Worm (Caenorhabditis elegans) whole organism, L1 larva: ENCODE data around the gene srh-116.

Source experiments
- C34B4.2 ChIP-seq: sonication (generic microtip); optimal IDR thresholded peaks from 2 replicates; lab custom pipeline; 2017; ENCODE audit warnings: mild to moderate bottlenecking, missing genetic modification characterization, missing compliant biosample characterization
- ceh-82 ChIP-seq, 3 experiments: fragments of 150-350 bp in 1 of 3; sonication (generic microtip) in 2 of 3; optimal IDR thresholded peaks; 2 replicates each; lab custom pipeline; 2014 to 2017; ENCODE audit warnings: missing biosample characterization in 3 of 3, missing genetic modification characterization in 3 of 3
- mdl-1 ChIP-seq, 2 experiments: fragments of 150-350 bp; optimal IDR thresholded peaks; 2 replicates each; lab custom pipeline; 2014 to 2017; ENCODE audit warnings: missing biosample characterization in 2 of 2, missing genetic modification characterization in 2 of 2, inconsistent platforms in 1 of 2
- nhr-11 ChIP-seq: fragments of 150-350 bp; optimal IDR thresholded peaks from 2 replicates; lab custom pipeline; 2014; ENCODE audit warnings: missing biosample characterization, missing genetic modification characterization
- nhr-28 ChIP-seq: fragments of 150-350 bp; optimal IDR thresholded peaks from 2 replicates; lab custom pipeline; 2014; ENCODE audit warnings: missing biosample characterization, missing genetic modification characterization
- nhr-85 ChIP-seq: sonication (generic microtip); peaks from one replicate; lab custom pipeline; 2016; ENCODE audit warnings: missing genetic modification characterization, inconsistent platforms, missing compliant biosample characterization

ce11 chrV:17302754-17303153, 47.8 kb upstream of the srh-116 start, which contains the start of gene sri-70:
- no peak for TF ChIP-seq nhr-28 (tag; lab: Kevin White, UChicago)
- TF ChIP-seq mdl-1 (tag; optimal IDR thresholded peaks at IDR 0.05; lab: Kevin White, UChicago) = no peak
- TF ChIP-seq nhr-85 = no peak
- TF ChIP-seq C34B4.2 (tag; lab: Kevin White, UChicago) = no peak
- no peak for TF ChIP-seq nhr-11 (tag; lab: Kevin White, UChicago)
- TF ChIP-seq ceh-82 (tag; optimal IDR thresholded peaks at IDR 0.05; lab: Kevin White, UChicago) = no peak
